Comparison of ENCODE assay signal across 5 worm cellular contexts in genomic region chrIV:11765507-11765906, ce11.
TF ChIP-seq lines count a peak whose summit lies in the region.

No protein-coding gene starts in this region.

TF ChIP-seq in whole organism, L1 larva, 84 proteins besides CTCF, POLR2A, EP300 and RAD21 (continued from another document and continues in another):
- TF ChIP-seq irx-1 (tag; optimal IDR thresholded peaks at IDR 0.05; lab: Kevin White, UChicago) (peak; percentile 44), nhr-20 (tag; optimal IDR thresholded peaks at IDR 0.05; lab: Kevin White, UChicago) (peak; percentile 42), lin-35 (GFP tag; optimal IDR thresholded peaks at IDR 0.05; lab: Kevin White, UChicago) (peak in 1 of 2 experiments; percentile 58), tbx-2 (tag; optimal IDR thresholded peaks at IDR 0.05; lab: Kevin White, UChicago) (peak; percentile 57), nhr-28 (tag; optimal IDR thresholded peaks at IDR 0.05; lab: Kevin White, UChicago) (no peak), lir-3 (tag; optimal IDR thresholded peaks at IDR 0.05; lab: Kevin White, UChicago; ENCODE audit: poor library complexity) (peak; percentile 37), ces-1 (GFP tag; optimal IDR thresholded peaks at IDR 0.05; lab: Kevin White, UChicago) (peak; percentile 47), swsn-7 (tag; optimal IDR thresholded peaks at IDR 0.05; lab: Kevin White, UChicago) (peak; percentile 73), Y116A8C.19 (tag; optimal IDR thresholded peaks at IDR 0.05; lab: Kevin White, UChicago; ENCODE audit: borderline replicate concordance) (no peak), fos-1 (tag; optimal IDR thresholded peaks at IDR 0.05; lab: Kevin White, UChicago) (no peak), unc-62 (GFP tag; optimal IDR thresholded peaks at IDR 0.05; lab: Kevin White, UChicago) (no peak), nhr-84 (tag; optimal IDR thresholded peaks at IDR 0.05; lab: Kevin White, UChicago) (no peak), hpl-2 (GFP tag; optimal IDR thresholded peaks at IDR 0.05; lab: Kevin White, UChicago) (no peak), elt-2 (tag; optimal IDR thresholded peaks at IDR 0.05; lab: Kevin White, UChicago) (no peak), isw-1 (GFP tag; IDR thresholded peaks at IDR 0.05; lab: Robert Waterston, UW) (peak; percentile 56), elt-3 (tag; optimal IDR thresholded peaks at IDR 0.05; lab: Kevin White, UChicago) (no peak), hlh-17 (GFP tag; optimal IDR thresholded peaks at IDR 0.05; lab: Kevin White, UChicago; ENCODE audit: borderline replicate concordance) (no peak), unc-30 (tag; optimal IDR thresholded peaks at IDR 0.05; lab: Kevin White, UChicago) (peak; percentile 35), hlh-4 (tag; optimal IDR thresholded peaks at IDR 0.05; lab: Kevin White, UChicago) (no peak), snpc-4 (tag; optimal IDR thresholded peaks at IDR 0.05; lab: Kevin White, UChicago) (no peak), zag-1 (tag; optimal IDR thresholded peaks at IDR 0.05; lab: Kevin White, UChicago) (peak; percentile 41), nhr-19 (GFP tag; conservative IDR thresholded peaks at IDR 0.05; lab: Robert Waterston, UW) (peak; percentile 49), nhr-71 (tag; optimal IDR thresholded peaks at IDR 0.05; lab: Kevin White, UChicago) (peak; percentile 86), tlp-1 (tag; optimal IDR thresholded peaks at IDR 0.05; lab: Kevin White, UChicago) (no peak), fkh-8 (tag; optimal IDR thresholded peaks at IDR 0.05; lab: Kevin White, UChicago) (peak; percentile 94), xbp-1 (tag; optimal IDR thresholded peaks at IDR 0.05; lab: Kevin White, UChicago) (peak; percentile 48)

TF ChIP-seq in whole organism, L2 larva, 48 proteins besides CTCF, POLR2A, EP300 and RAD21 (continued from another document):
- no peak for TF ChIP-seq ama-1 (optimal IDR thresholded peaks at IDR 0.05; lab: Kevin White, UChicago)
- TF ChIP-seq sma-9 (GFP tag; optimal IDR thresholded peaks at IDR 0.05; lab: Kevin White, UChicago), result peak; percentile 64
- TF ChIP-seq sma-9 (tag; optimal IDR thresholded peaks at IDR 0.05; lab: Kevin White, UChicago), result no peak
- TF ChIP-seq crh-2 (tag; optimal IDR thresholded peaks at IDR 0.05; lab: Kevin White, UChicago), result peak; percentile 56
- peak; percentile 72 for TF ChIP-seq zag-1 (tag; optimal IDR thresholded peaks at IDR 0.05; lab: Kevin White, UChicago)
- no peak for TF ChIP-seq nhr-6 (tag; optimal IDR thresholded peaks at IDR 0.05; lab: Kevin White, UChicago)
- no peak for TF ChIP-seq alr-1 (tag; optimal IDR thresholded peaks at IDR 0.05; lab: Kevin White, UChicago)
- TF ChIP-seq blmp-1 (tag; optimal IDR thresholded peaks at IDR 0.05; lab: Kevin White, UChicago; ENCODE audit: insufficient read depth), result no peak
- no peak for TF ChIP-seq nhr-11 (tag; optimal IDR thresholded peaks at IDR 0.05; lab: Kevin White, UChicago)
- no peak for TF ChIP-seq lin-39 (tag; optimal IDR thresholded peaks at IDR 0.05; lab: Kevin White, UChicago)
- TF ChIP-seq sem-4 (tag; optimal IDR thresholded peaks at IDR 0.05; lab: Kevin White, UChicago), result no peak
- TF ChIP-seq F13H6.1 (tag; optimal IDR thresholded peaks at IDR 0.05; lab: Kevin White, UChicago), result peak; percentile 55
- TF ChIP-seq mbf-1 (tag; optimal IDR thresholded peaks at IDR 0.05; lab: Kevin White, UChicago), result no peak
- no peak for TF ChIP-seq dmd-4 (tag; optimal IDR thresholded peaks at IDR 0.05; lab: Kevin White, UChicago)
- TF ChIP-seq snpc-4 (tag; optimal IDR thresholded peaks at IDR 0.05; lab: Kevin White, UChicago), result no peak
- peak; percentile 57 for TF ChIP-seq nhr-129 (tag; optimal IDR thresholded peaks at IDR 0.05; lab: Kevin White, UChicago)
- peak; percentile 70 for TF ChIP-seq lin-11 (tag; optimal IDR thresholded peaks at IDR 0.05; lab: Kevin White, UChicago)

TF ChIP-seq in whole organism, L3 larva, 47 proteins besides CTCF, POLR2A, EP300 and RAD21 (continued from another document):
- TF ChIP-seq snpc-4 (tag; optimal IDR thresholded peaks at IDR 0.05; lab: Kevin White, UChicago) (peak; percentile 18), nhr-23 (tag; optimal IDR thresholded peaks at IDR 0.05; lab: Kevin White, UChicago) (no peak), ceh-28 (tag; optimal IDR thresholded peaks at IDR 0.05; lab: Kevin White, UChicago) (peak; percentile 82), aly-2 (tag; optimal IDR thresholded peaks at IDR 0.05; lab: Kevin White, UChicago) (no peak), nhr-67 (tag; optimal IDR thresholded peaks at IDR 0.05; lab: Kevin White, UChicago) (no peak), lin-15B (tag; optimal IDR thresholded peaks at IDR 0.05; lab: Kevin White, UChicago) (peak; percentile 40), nhr-77 (tag; optimal IDR thresholded peaks at IDR 0.05; lab: Kevin White, UChicago) (no peak), ceh-82 (tag; optimal IDR thresholded peaks at IDR 0.05; lab: Kevin White, UChicago) (no peak), nhr-237 (tag; optimal IDR thresholded peaks at IDR 0.05; lab: Kevin White, UChicago) (no peak), nhr-28 (tag; optimal IDR thresholded peaks at IDR 0.05; lab: Kevin White, UChicago) (no peak), nhr-25 (tag; optimal IDR thresholded peaks at IDR 0.05; lab: Kevin White, UChicago) (no peak), R02D3.7 (tag; optimal IDR thresholded peaks at IDR 0.05; lab: Kevin White, UChicago) (no peak), elt-1 (tag; optimal IDR thresholded peaks at IDR 0.05; lab: Kevin White, UChicago) (no peak), daf-12 (tag; optimal IDR thresholded peaks at IDR 0.05; lab: Kevin White, UChicago) (no peak), jun-1 (tag; optimal IDR thresholded peaks at IDR 0.05; lab: Kevin White, UChicago) (no peak), lsy-12 (tag; optimal IDR thresholded peaks at IDR 0.05; lab: Kevin White, UChicago) (no peak), hmg-11 (tag; optimal IDR thresholded peaks at IDR 0.05; lab: Kevin White, UChicago) (peak; percentile 57), egl-27 (tag; optimal IDR thresholded peaks at IDR 0.05; lab: Kevin White, UChicago) (no peak)

TF ChIP-seq in whole organism, L4 larva, 104 proteins besides CTCF, POLR2A, EP300 and RAD21 (continued from another document):
- TF ChIP-seq lin-15B (tag; optimal IDR thresholded peaks at IDR 0.05; lab: Kevin White, UChicago), result no peak
- no peak for TF ChIP-seq mdt-29 (GFP tag; IDR thresholded peaks at IDR 0.05; lab: Robert Waterston, UW)
- TF ChIP-seq daf-19 (GFP tag; conservative IDR thresholded peaks at IDR 0.05; lab: Robert Waterston, UW), result no peak
- peak; percentile 60 for TF ChIP-seq ceh-28 (tag; optimal IDR thresholded peaks at IDR 0.05; lab: Kevin White, UChicago)
- TF ChIP-seq aha-1 (tag; lab: Kevin White, UChicago), result peak; percentile 74
- no peak for TF ChIP-seq dmd-9 (GFP tag; IDR thresholded peaks at IDR 0.05; lab: Robert Waterston, UW)
- no peak for TF ChIP-seq lin-29 (GFP tag; IDR thresholded peaks at IDR 0.05; lab: Robert Waterston, UW)
- peak; percentile 79 for TF ChIP-seq ctbp-1 (GFP tag; IDR thresholded peaks at IDR 0.05; lab: Robert Waterston, UW)
- TF ChIP-seq Y105C5A.15 (GFP tag; IDR thresholded peaks at IDR 0.05; lab: Robert Waterston, UW), result no peak
- TF ChIP-seq rbr-2 (tag; optimal IDR thresholded peaks at IDR 0.05; lab: Kevin White, UChicago), result peak; percentile 73
- TF ChIP-seq mep-1 (tag; optimal IDR thresholded peaks at IDR 0.05; lab: Kevin White, UChicago), result peak; percentile 52
- no peak for TF ChIP-seq spr-1 (tag; optimal IDR thresholded peaks at IDR 0.05; lab: Kevin White, UChicago)
- 0 out of 2 replicates have a peak, but pooled peaks have one; percentile 49 for TF ChIP-seq ceh-20 (GFP tag; IDR thresholded peaks at IDR 0.05; lab: Robert Waterston, UW)
- TF ChIP-seq hmg-1.1 (GFP tag; IDR thresholded peaks at IDR 0.05; lab: Robert Waterston, UW), result peak; percentile 50
- TF ChIP-seq lin-38 (GFP tag; IDR thresholded peaks at IDR 0.05; lab: Robert Waterston, UW), result no peak
- no peak for TF ChIP-seq vab-7 (GFP tag; IDR thresholded peaks at IDR 0.05; lab: Robert Waterston, UW)
- peak; percentile 20 for TF ChIP-seq nhr-11 (tag; optimal IDR thresholded peaks at IDR 0.05; lab: Kevin White, UChicago)
- no peak for TF ChIP-seq ztf-11 (tag; optimal IDR thresholded peaks at IDR 0.05; lab: Kevin White, UChicago)
- TF ChIP-seq nhr-25 (tag; optimal IDR thresholded peaks at IDR 0.05; lab: Kevin White, UChicago; ENCODE audit: borderline replicate concordance, insufficient read depth), result no peak
- peak; percentile 14; the same call in 1 of the 2 replicates for TF ChIP-seq dmd-6 (GFP tag; IDR thresholded peaks at IDR 0.05; lab: Robert Waterston, UW)
- no peak for TF ChIP-seq F26F4.8 (GFP tag; conservative IDR thresholded peaks at IDR 0.05; lab: Robert Waterston, UW)
- no peak for TF ChIP-seq attf-4 (tag; optimal IDR thresholded peaks at IDR 0.05; lab: Kevin White, UChicago)
- TF ChIP-seq hif-1 (tag; optimal IDR thresholded peaks at IDR 0.05; lab: Kevin White, UChicago), result peak in 1 of 2 experiments; percentile 41
- peak; percentile 7 for TF ChIP-seq hlh-11 (tag; optimal IDR thresholded peaks at IDR 0.05; lab: Kevin White, UChicago)
- no peak for TF ChIP-seq snpc-4 (tag; optimal IDR thresholded peaks at IDR 0.05; lab: Kevin White, UChicago)
- no peak for TF ChIP-seq nhr-6 (tag; optimal IDR thresholded peaks at IDR 0.05; lab: Kevin White, UChicago)

TF ChIP-seq in whole organism, late embryonic, 69 proteins besides CTCF, POLR2A, EP300 and RAD21 (continued from another document):
- TF ChIP-seq pag-3 (tag; optimal IDR thresholded peaks at IDR 0.05; lab: Kevin White, UChicago; ENCODE audit: borderline replicate concordance) (no peak), pha-4 (tag; optimal IDR thresholded peaks at IDR 0.05; lab: Kevin White, UChicago) (no peak), ceh-18 (tag; optimal IDR thresholded peaks at IDR 0.05; lab: Kevin White, UChicago) (peak; percentile 47), nfya-1 (tag; optimal IDR thresholded peaks at IDR 0.05; lab: Kevin White, UChicago) (peak; percentile 47), lin-11 (tag; optimal IDR thresholded peaks at IDR 0.05; lab: Kevin White, UChicago) (no peak), nhr-232 (tag; optimal IDR thresholded peaks at IDR 0.05; lab: Kevin White, UChicago) (no peak), dmd-4 (tag; optimal IDR thresholded peaks at IDR 0.05; lab: Kevin White, UChicago; ENCODE audit: borderline replicate concordance) (no peak), mec-3 (tag; optimal IDR thresholded peaks at IDR 0.05; lab: Kevin White, UChicago; ENCODE audit: borderline replicate concordance) (no peak), ceh-48 (tag; optimal IDR thresholded peaks at IDR 0.05; lab: Kevin White, UChicago) (peak; percentile 95), T23F11.4 (GFP tag; optimal IDR thresholded peaks at IDR 0.05; lab: Kevin White, UChicago) (no peak), ceh-34 (tag; optimal IDR thresholded peaks at IDR 0.05; lab: Kevin White, UChicago) (peak; percentile 29), dve-1 (tag; optimal IDR thresholded peaks at IDR 0.05; lab: Kevin White, UChicago) (no peak)
